Worm (Caenorhabditis elegans): Measurements from ENCODE around the gene ugt-42.

DNA sequence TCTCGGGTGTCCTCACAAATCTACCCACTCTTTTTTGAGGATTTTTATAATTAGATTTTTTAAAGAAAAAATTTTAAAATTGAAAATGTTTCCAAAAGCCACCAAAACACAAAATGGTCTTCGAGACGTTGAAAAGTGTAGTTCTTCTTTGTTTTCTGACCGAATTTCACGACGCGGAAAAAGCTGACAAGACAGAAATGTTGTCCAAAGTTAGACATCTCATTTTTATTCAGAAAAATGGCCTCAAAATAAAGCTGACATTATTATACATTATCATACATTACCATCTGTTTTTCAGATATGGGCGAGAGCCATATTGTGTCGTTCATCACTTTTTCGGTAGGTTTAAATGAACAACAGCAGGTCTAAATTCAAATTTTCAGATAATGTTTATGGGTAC, 32.7 kb downstream of the ugt-42 start, which contains the start of gene srx-22:
- TF ChIP-seq C34B4.2 (tag; optimal IDR thresholded peaks at IDR 0.05) (no peak), lin-15B (tag; optimal IDR thresholded peaks at IDR 0.05) (no peak), unc-62 (GFP tag; optimal IDR thresholded peaks at IDR 0.05) (no peak), ceh-63 (GFP tag; optimal IDR thresholded peaks at IDR 0.05) (no peak), nhr-237 (tag; optimal IDR thresholded peaks at IDR 0.05) (no peak), sptf-1 (tag; optimal IDR thresholded peaks at IDR 0.05) (no peak), snpc-4 (tag; optimal IDR thresholded peaks at IDR 0.05) (no peak)

Measured in whole organism, L1 larva.